Worm (Caenorhabditis elegans): ENCODE measurements around the gene F49F1.5.

The F49F1.5 gene

ce11 chrIV:4120263-4120662, at the start of gene F49F1.5:
Gene F49F1.5, minus strand, starts transcription at chrIV:4120415.
- TF ChIP-seq pha-4 (GFP tag; IDR thresholded peaks at IDR 0.05), result no peak
- no peak for TF ChIP-seq pha-4 (tag; optimal IDR thresholded peaks at IDR 0.05)
- no peak for TF ChIP-seq nhr-41 (GFP tag; IDR thresholded peaks at IDR 0.05)
- TF ChIP-seq tra-1 (GFP tag; IDR thresholded peaks at IDR 0.05), result no peak

- no peak for TF ChIP-seq ceh-82 (tag; optimal IDR thresholded peaks at IDR 0.05)
- no peak for TF ChIP-seq ceh-20 (GFP tag; IDR thresholded peaks at IDR 0.05)
- no peak for TF ChIP-seq dve-1 (tag; optimal IDR thresholded peaks at IDR 0.05; ENCODE audit: insufficient read depth)
- no peak for TF ChIP-seq unc-130 (GFP tag; optimal IDR thresholded peaks at IDR 0.05)
- no peak for TF ChIP-seq lin-39 (tag; optimal IDR thresholded peaks at IDR 0.05)
- no peak for TF ChIP-seq lin-29 (GFP tag; IDR thresholded peaks at IDR 0.05)
- TF ChIP-seq nhr-237 (tag; optimal IDR thresholded peaks at IDR 0.05), result no peak
- TF ChIP-seq vab-7 (GFP tag; IDR thresholded peaks at IDR 0.05), result no peak
- TF ChIP-seq ztf-7 (tag; optimal IDR thresholded peaks at IDR 0.05), result no peak
- TF ChIP-seq zip-11 (GFP tag; IDR thresholded peaks at IDR 0.05), result no peak
- no peak for TF ChIP-seq attf-4 (tag; optimal IDR thresholded peaks at IDR 0.05)
- no peak for TF ChIP-seq spr-1 (tag; optimal IDR thresholded peaks at IDR 0.05)
- no peak for TF ChIP-seq mxl-3 (GFP tag; optimal IDR thresholded peaks at IDR 0.05)
- TF ChIP-seq ceh-62 (tag; optimal IDR thresholded peaks at IDR 0.05), result no peak
- no peak for TF ChIP-seq nhr-10 (tag; optimal IDR thresholded peaks at IDR 0.05)
- TF ChIP-seq spr-3 (GFP tag; optimal IDR thresholded peaks at IDR 0.05), result no peak
- TF ChIP-seq set-16 (GFP tag; IDR thresholded peaks at IDR 0.05), result no peak
Observed at ce11 chrIV:4167296-4167695, 47.1 kb upstream of the F49F1.5 start.

ce11 chrIV:4164392-4164791, 44.2 kb upstream of the F49F1.5 start, which contains the start of gene scrm-8:
Gene scrm-8, plus strand, starts transcription at chrIV:4164692.
- no peak for TF ChIP-seq ZK337.2 (GFP tag; IDR thresholded peaks at IDR 0.05)

DNA sequence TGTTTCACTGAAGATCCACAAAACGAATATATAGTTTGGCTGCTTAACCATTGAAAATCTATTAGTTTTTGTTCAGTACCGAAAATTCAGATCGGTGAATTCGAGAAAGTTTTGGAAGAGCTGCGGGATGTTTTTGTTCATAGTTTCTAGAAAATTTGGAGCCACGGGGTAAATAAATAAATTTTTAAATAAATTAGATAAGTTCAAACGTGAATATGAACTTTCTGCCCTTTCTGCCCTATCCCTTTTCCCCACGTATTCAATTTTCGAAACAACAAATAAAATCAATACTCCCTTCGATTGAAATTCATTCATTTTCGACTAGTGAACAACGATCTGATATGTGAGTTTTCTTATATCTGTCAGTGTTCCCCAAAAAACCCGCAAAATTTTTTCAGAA, 41.9 kb upstream of the F49F1.5 start, which contains the start of gene scrm-5:
scrm-5 (plus strand) TSS at position 301 of the 400 bp plus-strand sequence.
- no peak for TF ChIP-seq hif-1 (tag; optimal IDR thresholded peaks at IDR 0.05)
- TF ChIP-seq pha-4 (GFP tag; IDR thresholded peaks at IDR 0.05), result no peak
- TF ChIP-seq pha-4 (tag; optimal IDR thresholded peaks at IDR 0.05), result no peak
- no peak for TF ChIP-seq dve-1 (tag; optimal IDR thresholded peaks at IDR 0.05; ENCODE audit: insufficient read depth)
- no peak for TF ChIP-seq attf-4 (tag; optimal IDR thresholded peaks at IDR 0.05)
- TF ChIP-seq F10B5.3 (tag; optimal IDR thresholded peaks at IDR 0.05), result no peak
- TF ChIP-seq mes-2 (tag; optimal IDR thresholded peaks at IDR 0.05; ENCODE audit: poor library complexity, severe bottlenecking), result no peak
- TF ChIP-seq gei-8 (GFP tag; optimal IDR thresholded peaks at IDR 0.05), result no peak
- TF ChIP-seq dmd-9 (GFP tag; IDR thresholded peaks at IDR 0.05), result no peak
- TF ChIP-seq ceh-44 (GFP tag; IDR thresholded peaks at IDR 0.05), result no peak
- no peak for TF ChIP-seq arid-1 (GFP tag; conservative IDR thresholded peaks at IDR 0.05)
- TF ChIP-seq nhr-6 (tag; optimal IDR thresholded peaks at IDR 0.05), result no peak
- TF ChIP-seq nhr-102 (tag; optimal IDR thresholded peaks at IDR 0.05), result no peak
- TF ChIP-seq zag-1 (tag; optimal IDR thresholded peaks at IDR 0.05), result no peak

DNA sequence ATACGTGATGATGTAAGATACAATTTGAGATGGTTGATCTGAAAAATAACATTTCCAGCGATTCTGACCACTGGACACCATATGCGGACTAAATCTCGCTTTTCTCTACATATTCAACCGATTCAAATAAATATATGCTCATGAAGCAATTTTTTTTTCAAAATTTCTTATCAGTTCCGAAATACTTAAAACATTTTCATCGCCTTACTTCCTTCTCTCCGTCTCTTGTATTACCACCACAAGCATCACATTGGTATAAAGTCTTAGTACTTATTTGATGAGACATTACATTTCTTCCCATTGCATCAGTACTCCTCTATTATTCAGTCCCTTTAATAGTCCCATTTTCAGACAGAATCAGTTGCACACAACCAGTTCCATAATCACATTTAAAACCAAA, 34.4 kb upstream of the F49F1.5 start, which contains the start of gene K08D10.14:
K08D10.14 (plus strand) TSS at position 301 of the 400 bp plus-strand sequence.
- TF ChIP-seq nhr-237 (tag; optimal IDR thresholded peaks at IDR 0.05) (no peak), tag-97 (GFP tag; IDR thresholded peaks at IDR 0.05) (no peak), hlh-30 (tag; optimal IDR thresholded peaks at IDR 0.05; ENCODE audit: insufficient read depth) (no peak), F49E8.2 (tag; optimal IDR thresholded peaks at IDR 0.05; ENCODE audit: borderline replicate concordance) (no peak), fos-1 (tag; optimal IDR thresholded peaks at IDR 0.05) (no peak), aly-2 (tag; optimal IDR thresholded peaks at IDR 0.05) (no peak), nhr-10 (tag; optimal IDR thresholded peaks at IDR 0.05) (no peak), Y5F2A.4 (GFP tag; optimal IDR thresholded peaks at IDR 0.05) (no peak), aha-1 (tag) (no peak), Y48G9A.11 (GFP tag; IDR thresholded peaks at IDR 0.05) (no peak), ama-1 (optimal IDR thresholded peaks at IDR 0.05) (no peak), F37D6.2 (tag; optimal IDR thresholded peaks at IDR 0.05) (no peak), pqm-1 (tag; optimal IDR thresholded peaks at IDR 0.05) (no peak)

Measured in whole organism, L4 larva.